Worm (Caenorhabditis elegans) whole organism, early embryonic: Measurements from ENCODE around the gene srt-74.
A peak's percentile ranks its signal among the peaks of the same experiment; 100 is the strongest.

Source experiments
- B0310.2 ChIP-seq: sonication (generic microtip); optimal IDR thresholded peaks from 2 replicates; lab custom pipeline; 2016; ENCODE audit warnings: mild to moderate bottlenecking, missing genetic modification characterization, missing compliant biosample characterization
- aly-1 ChIP-seq: sonication (generic microtip); optimal IDR thresholded peaks from 2 replicates; lab custom pipeline; 2016; ENCODE audit warnings: missing genetic modification characterization, missing compliant biosample characterization
- ama-1 ChIP-seq: fragments of 150-350 bp; optimal IDR thresholded peaks from 2 replicates; lab custom pipeline; 2014
- hmbx-1 ChIP-seq: sonication (generic microtip); optimal IDR thresholded peaks from 2 replicates; lab custom pipeline; 2016; ENCODE audit warnings: mild to moderate bottlenecking, missing genetic modification characterization, missing compliant biosample characterization
- hnd-1 ChIP-seq: sonication (generic microtip); optimal IDR thresholded peaks from 2 replicates; lab custom pipeline; 2016; ENCODE audit warnings: missing genetic modification characterization, missing compliant biosample characterization
- pes-1 ChIP-seq: fragments of 200-800 bp; sonication (Bioruptor generic); IDR thresholded peaks from 2 replicates; pipeline ENCODE4 v1.3.6; 2022; ENCODE audit warnings: missing genetic modification reagents, missing genetic modification characterization, missing compliant biosample characterization
- sea-1 ChIP-seq: fragments of 200-800 bp; sonication (Bioruptor generic); conservative IDR thresholded peaks from 2 replicates; pipeline ENCODE4 v1.3.6; 2022; ENCODE audit warnings: missing genetic modification characterization, missing compliant biosample characterization
- tbx-37 ChIP-seq: fragments of 200-800 bp; sonication (Bioruptor generic); conservative IDR thresholded peaks from 2 replicates; pipeline ENCODE4 v1.3.6; 2022; ENCODE audit warnings: missing genetic modification reagents, missing genetic modification characterization, missing compliant biosample characterization

- TF ChIP-seq ama-1 (lab: Kevin White, UChicago): no peak
- no peak for TF ChIP-seq B0310.2 (tag; lab: Kevin White, UChicago)
- no peak for TF ChIP-seq tbx-37 (GFP tag; lab: Robert Waterston, UW)
- no peak for TF ChIP-seq hmbx-1 (tag; lab: Kevin White, UChicago)
- no peak for TF ChIP-seq pes-1 (GFP tag; lab: Robert Waterston, UW)
- no peak for TF ChIP-seq sea-1 (GFP tag; lab: Robert Waterston, UW)
- no peak for TF ChIP-seq hnd-1 (tag; lab: Kevin White, UChicago)
- peak; percentile 55 for TF ChIP-seq aly-1 (tag; lab: Kevin White, UChicago)
Observed at ce11 chrV:14319101-14319781, 37.1 kb upstream of the srt-74 start, which contains the start of gene F47B8.13.
